Worm (Caenorhabditis elegans) whole organism, young adult: ENCODE data around the gene C47D12.5.

Experiments
- ceh-27 ChIP-seq: fragments of 200-800 bp; sonication (Bioruptor generic); optimal IDR thresholded peaks from 2 replicates; lab custom pipeline; 2018; ENCODE audit warnings: mild to moderate bottlenecking, missing genetic modification characterization, moderate library complexity, missing compliant biosample characterization
- dpl-1 ChIP-seq: fragments of 150-350 bp; optimal IDR thresholded peaks from 2 replicates; lab custom pipeline; 2014; ENCODE audit warnings: missing biosample characterization, missing genetic modification reagents, missing genetic modification characterization
- egrh-3 ChIP-seq: fragments of 200-800 bp; sonication (Bioruptor generic); IDR thresholded peaks from 2 replicates; pipeline ENCODE4 v1.3.6; 2022; ENCODE audit warnings: missing genetic modification reagents, missing genetic modification characterization, missing compliant biosample characterization
- lin-35 ChIP-seq, 3 experiments: fragments of 150-350 bp in 2 of 3; sonication (generic microtip) in 1 of 3; optimal IDR thresholded peaks; 2 replicates each; lab custom pipeline; 2014 to 2018; ENCODE audit warnings: missing biosample characterization in 3 of 3, missing genetic modification characterization in 3 of 3, missing genetic modification reagents in 3 of 3
- lir-1 ChIP-seq: fragments of 200-800 bp; sonication (Bioruptor generic); conservative IDR thresholded peaks from 2 replicates; pipeline ENCODE4 v1.3.6; 2022; ENCODE audit warnings: missing genetic modification reagents, missing genetic modification characterization, missing compliant biosample characterization
- lsy-27 ChIP-seq: sonication (generic microtip); optimal IDR thresholded peaks from 2 replicates; lab custom pipeline; 2017; ENCODE audit warnings: missing genetic modification characterization, mild to moderate bottlenecking, missing compliant biosample characterization, antibody characterized with exemption, missing genotype, borderline replicate concordance; ENCODE audit not compliant: insufficient read depth
- madf-3 ChIP-seq: fragments of 200-800 bp; sonication (Bioruptor generic); IDR thresholded peaks from 2 replicates; pipeline ENCODE4 v1.3.6; 2022; ENCODE audit warnings: missing genetic modification reagents, missing genetic modification characterization, missing compliant biosample characterization
- nhr-90 ChIP-seq: sonication (generic microtip); optimal IDR thresholded peaks from 2 replicates; lab custom pipeline; 2016; ENCODE audit warnings: missing genotype, mild to moderate bottlenecking, missing genetic modification characterization, missing compliant biosample characterization
- sdz-38 ChIP-seq: sonication (generic microtip); optimal IDR thresholded peaks from 2 replicates; lab custom pipeline; 2016; ENCODE audit warnings: missing genotype, missing genetic modification characterization, missing compliant biosample characterization

ce11 chrII:11642025-11642424 is 43.1 kb downstream of the C47D12.5 start:
- TF ChIP-seq lsy-27 = no peak
- no peak for TF ChIP-seq madf-3 (GFP tag; lab: Robert Waterston, UW)
- TF ChIP-seq lir-1 = no peak
- no peak for TF ChIP-seq nhr-90 (tag; lab: Kevin White, UChicago)
- TF ChIP-seq dpl-1 (GFP tag; lab: Kevin White, UChicago) = no peak
- TF ChIP-seq lin-35 (GFP tag; optimal IDR thresholded peaks at IDR 0.05; lab: Kevin White, UChicago) = no peak
- TF ChIP-seq egrh-3 (GFP tag; lab: Robert Waterston, UW) = no peak
- TF ChIP-seq ceh-27 = no peak
- no peak for TF ChIP-seq sdz-38 (tag; lab: Kevin White, UChicago)
